Fruit fly (Drosophila melanogaster): ENCODE measurements around the gene CG5280.

The CG5280 gene

DNA sequence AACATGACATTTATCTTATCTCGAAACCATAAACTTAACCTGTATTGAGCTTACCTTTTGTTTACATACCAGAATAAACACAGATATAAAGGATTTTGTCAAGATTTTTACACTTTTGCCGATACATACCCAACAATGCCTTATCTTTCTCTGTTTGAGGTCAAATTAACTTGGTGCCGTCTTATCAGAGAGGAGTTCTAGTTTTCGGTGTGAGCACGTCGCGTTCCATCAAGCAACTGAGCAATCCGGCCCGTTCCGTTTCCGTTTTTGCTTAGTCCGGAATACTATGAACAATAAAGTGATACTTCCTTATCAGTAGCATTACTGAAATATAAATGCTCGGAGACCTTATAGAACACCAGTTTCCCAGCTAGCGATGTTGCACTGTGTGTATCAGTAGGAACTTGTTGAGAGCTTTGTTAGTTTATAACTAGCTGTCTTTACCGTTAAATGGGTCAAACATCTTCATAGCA is 4.1 kb downstream of the CG5280 start, which contains the start of gene Galk (continued):
- no peak for TF ChIP-seq so (GFP tag; IDR thresholded peaks at IDR 0.05)

DNA sequence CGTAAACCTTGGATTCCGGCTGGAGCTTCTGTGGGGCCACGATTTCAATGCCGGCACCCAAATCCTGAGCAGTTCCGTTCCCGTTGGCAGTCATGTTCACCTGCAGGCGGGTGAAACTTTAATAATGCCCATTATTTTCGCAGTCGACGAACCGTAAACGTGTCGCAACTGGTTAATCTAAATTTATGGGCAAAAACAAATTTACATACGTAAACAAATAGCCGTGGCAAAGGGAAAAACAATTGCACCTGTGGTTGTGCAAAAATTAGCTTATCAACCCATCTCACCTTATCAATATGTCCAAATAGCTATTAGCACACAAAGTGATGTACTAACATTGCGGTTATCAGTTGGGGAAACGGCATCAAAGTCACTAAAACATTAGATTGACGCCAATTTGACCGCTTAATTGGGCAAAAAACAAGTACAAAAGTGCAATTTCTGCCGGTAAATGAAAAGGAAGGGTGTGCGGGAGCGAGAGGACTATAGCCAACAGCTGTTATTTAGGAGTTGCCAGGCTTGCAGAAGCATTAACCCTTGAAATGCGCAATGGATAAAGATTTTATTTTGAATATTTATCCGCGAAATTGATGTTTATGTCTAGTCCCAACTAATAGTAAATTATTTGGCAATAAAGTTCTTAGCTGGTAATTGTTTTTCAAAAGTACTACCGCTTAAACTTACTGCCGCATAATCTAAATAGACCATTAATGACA is 4.7 kb downstream of the CG5280 start:
- no peak for TF ChIP-seq Six4 (GFP tag; optimal IDR thresholded peaks at IDR 0.05)
- TF ChIP-seq E2f2 (GFP tag; IDR thresholded peaks at IDR 0.05) = peak; percentile 48
- TF ChIP-seq CG4328 (GFP tag; optimal IDR thresholded peaks at IDR 0.05) = no peak
- peak; percentile 8 for TF ChIP-seq ewg (GFP tag; optimal IDR thresholded peaks at IDR 0.05)
- TF ChIP-seq CG1792 (GFP tag; optimal IDR thresholded peaks at IDR 0.05) = no peak
- peak; percentile 37; the same call in 1 of the 2 replicates for TF ChIP-seq MBD-R2 (GFP tag; IDR thresholded peaks at IDR 0.05)
- peak; percentile 84 for TF ChIP-seq CG10959 (GFP tag; IDR thresholded peaks at IDR 0.05)
- peak; percentile 6 for TF ChIP-seq pzg (GFP tag; optimal IDR thresholded peaks at IDR 0.05)
- peak; percentile 4 for TF ChIP-seq CG1832 (GFP tag; optimal IDR thresholded peaks at IDR 0.05)
- no peak for TF ChIP-seq trh (GFP tag; optimal IDR thresholded peaks at IDR 0.05)
- TF ChIP-seq Dll (GFP tag; IDR thresholded peaks at IDR 0.05; ENCODE audit: partially characterized antibody) = no peak
- peak; percentile 47 for TF ChIP-seq Dp (GFP tag; optimal IDR thresholded peaks at IDR 0.05)
- no peak for TF ChIP-seq ranshi (GFP tag; IDR thresholded peaks at IDR 0.05)
- TF ChIP-seq NC2β (GFP tag; optimal IDR thresholded peaks at IDR 0.05) = no peak
- TF ChIP-seq crp (GFP tag; optimal IDR thresholded peaks at IDR 0.05) = peak; percentile 26 to 82
- no peak for TF ChIP-seq bowl (GFP tag; IDR thresholded peaks at IDR 0.05)
- TF ChIP-seq CG17568 (GFP tag; optimal IDR thresholded peaks at IDR 0.05) = no peak
- no peak for TF ChIP-seq HmgZ (tag; optimal IDR thresholded peaks at IDR 0.05)

DNA sequence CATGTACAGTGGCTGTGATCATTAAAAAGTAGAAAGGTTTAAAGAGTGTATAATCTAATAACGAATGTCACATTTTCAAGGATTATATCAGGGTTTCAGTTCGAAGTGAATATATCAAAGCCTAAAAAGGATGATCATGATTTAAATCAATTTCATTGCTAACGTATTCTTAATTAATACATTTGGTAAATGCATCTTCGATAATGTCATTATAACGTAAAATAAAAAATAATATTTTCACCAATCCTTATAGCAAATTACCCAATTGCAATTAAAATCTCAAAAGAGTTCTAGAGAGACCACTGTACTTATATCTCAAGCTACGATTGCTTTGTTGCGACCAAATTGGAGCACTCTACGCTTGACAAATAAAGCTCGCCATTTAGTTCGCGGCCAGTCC is 8.0 kb downstream of the CG5280 start:
- no peak for TF ChIP-seq CG12104 (GFP tag; optimal IDR thresholded peaks at IDR 0.05)
- TF ChIP-seq CG1603 (tag; optimal IDR thresholded peaks at IDR 0.05) = no peak
- no peak for TF ChIP-seq ind (GFP tag; optimal IDR thresholded peaks at IDR 0.05)

DNA sequence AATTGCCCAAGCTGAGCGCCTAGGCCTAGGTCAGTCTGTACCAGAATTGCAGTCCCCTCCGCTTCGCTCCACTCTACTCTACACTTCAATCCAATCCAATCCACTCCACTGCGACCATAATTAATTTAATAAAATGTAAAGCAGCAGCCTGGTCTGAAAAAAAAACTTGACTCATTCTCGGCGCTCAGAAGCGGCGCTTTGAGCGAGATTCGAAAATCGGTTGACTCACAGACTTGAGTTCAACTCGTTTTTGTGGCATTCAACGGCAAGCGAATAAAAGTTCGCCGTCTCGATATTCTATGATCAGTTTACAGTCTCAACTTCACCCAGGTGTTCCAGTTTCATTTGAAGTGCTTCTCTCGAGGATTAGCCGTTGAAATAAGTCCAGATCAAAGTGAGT is 8.5 kb downstream of the CG5280 start, which contains the start of gene CG13314:
Gene CG13314, plus strand, starts transcription at position 301 of the 400 bp plus-strand sequence.
- no peak for TF ChIP-seq kay (GFP tag; optimal IDR thresholded peaks at IDR 0.05)
- TF ChIP-seq chinmo (GFP tag; IDR thresholded peaks at IDR 0.05; ENCODE audit: partially characterized antibody) = 0 out of 4 replicates have a peak, but pooled peaks have one; percentile 47
- TF ChIP-seq z (GFP tag; IDR thresholded peaks at IDR 0.05) = peak; percentile 88
- 0 out of 2 replicates have a peak, but pooled peaks have one; percentile 12 for TF ChIP-seq CG31224 (GFP tag; IDR thresholded peaks at IDR 0.05)

DNA sequence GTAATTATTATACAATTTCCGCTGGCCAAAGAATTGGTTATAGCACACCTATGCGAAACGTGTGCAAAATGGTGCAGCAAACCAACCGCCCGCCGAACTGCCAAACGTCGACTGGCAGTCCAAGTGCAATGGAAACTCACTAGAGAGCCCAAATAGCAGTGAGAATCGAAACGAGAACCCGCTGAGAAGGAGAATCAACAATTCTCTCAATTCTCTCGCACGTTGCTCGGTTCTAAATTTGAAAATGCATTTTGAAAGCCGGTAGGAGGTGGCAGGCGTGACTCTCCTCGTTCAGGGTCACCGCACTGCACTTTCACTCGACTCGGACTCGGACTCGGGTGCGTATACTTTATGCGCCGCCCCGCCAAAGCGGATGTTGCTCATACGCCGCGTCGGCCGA is 10.2 kb downstream of the CG5280 start, which contains the start of gene CG5644:
Gene CG5644, minus strand, starts transcription at position 101 of the 400 bp plus-strand sequence.
- TF ChIP-seq CG34422 (GFP tag; IDR thresholded peaks at IDR 0.05) (no peak), Aef1 (GFP tag; IDR thresholded peaks at IDR 0.05) (no peak), CG31388 (GFP tag; optimal IDR thresholded peaks at IDR 0.05) (no peak), CG6272 (GFP tag; IDR thresholded peaks at IDR 0.05) (no peak), odd (GFP tag; optimal IDR thresholded peaks at IDR 0.05) (no peak), Ada2b (GFP tag; IDR thresholded peaks at IDR 0.05) (no peak), CG7372 (GFP tag; IDR thresholded peaks at IDR 0.05) (peak; percentile 64)
